Worm (Caenorhabditis elegans): Measurements from ENCODE around the gene cyd-1.

The cyd-1 gene

ce11 chrII:12980212-12980611, at the start of gene cyd-1 (continued):
- TF ChIP-seq dpl-1 (GFP tag; optimal IDR thresholded peaks at IDR 0.05), result no peak

ce11 chrII:12931456-12931923, 48.9 kb upstream of the cyd-1 start, which contains the start of gene dct-18:
Gene dct-18 (plus strand): TSS chrII:12931873.
- TF ChIP-seq R02D3.7 (tag; optimal IDR thresholded peaks at IDR 0.05) (no peak), daf-16 (GFP tag; optimal IDR thresholded peaks at IDR 0.05) (no peak), daf-16 (tag; optimal IDR thresholded peaks at IDR 0.05) (peak; percentile 54), T20F7.1 (GFP tag; optimal IDR thresholded peaks at IDR 0.05) (no peak), pqm-1 (tag; optimal IDR thresholded peaks at IDR 0.05) (peak; percentile 77), daf-19 (GFP tag; conservative IDR thresholded peaks at IDR 0.05) (no peak), snpc-4 (tag; optimal IDR thresholded peaks at IDR 0.05) (no peak), ceh-32 (tag; optimal IDR thresholded peaks at IDR 0.05; ENCODE audit: poor library complexity) (no peak), egl-43 (GFP tag; IDR thresholded peaks at IDR 0.05) (no peak), fkh-10 (GFP tag; optimal IDR thresholded peaks at IDR 0.05) (no peak), nhr-6 (tag; optimal IDR thresholded peaks at IDR 0.05) (no peak), nhr-76 (tag; optimal IDR thresholded peaks at IDR 0.05) (no peak), daf-12 (tag; optimal IDR thresholded peaks at IDR 0.05) (no peak), dve-1 (tag; optimal IDR thresholded peaks at IDR 0.05; ENCODE audit: insufficient read depth) (peak; percentile 66), D1046.2 (GFP tag; IDR thresholded peaks at IDR 0.05) (no peak), T26A8.4 (GFP tag; IDR thresholded peaks at IDR 0.05) (no peak), ZK337.2 (GFP tag; IDR thresholded peaks at IDR 0.05) (no peak), nhr-41 (GFP tag; IDR thresholded peaks at IDR 0.05) (0 out of 2 replicates have a peak, but pooled peaks have one; percentile 39), mdl-1 (tag; optimal IDR thresholded peaks at IDR 0.05) (no peak), zfp-2 (tag; optimal IDR thresholded peaks at IDR 0.05) (no peak), lin-1 (GFP tag; IDR thresholded peaks at IDR 0.05) (0 out of 2 replicates have a peak, but pooled peaks have one; percentile 15), hlh-11 (tag; optimal IDR thresholded peaks at IDR 0.05) (peak; percentile 62), nhr-111 (GFP tag; optimal IDR thresholded peaks at IDR 0.05) (no peak), dmd-8 (GFP tag; IDR thresholded peaks at IDR 0.05) (no peak), ceh-20 (GFP tag; IDR thresholded peaks at IDR 0.05) (no peak), lin-15B (tag; optimal IDR thresholded peaks at IDR 0.05) (no peak), nhr-11 (tag; optimal IDR thresholded peaks at IDR 0.05) (no peak), ceh-62 (tag; optimal IDR thresholded peaks at IDR 0.05) (no peak), mxl-3 (GFP tag; optimal IDR thresholded peaks at IDR 0.05) (peak; percentile 0), duxl-1 (tag; optimal IDR thresholded peaks at IDR 0.05; ENCODE audit: poor library complexity) (no peak), nhr-28 (tag; optimal IDR thresholded peaks at IDR 0.05) (peak; percentile 88), saeg-2 (GFP tag; IDR thresholded peaks at IDR 0.05) (no peak), nhr-77 (tag; optimal IDR thresholded peaks at IDR 0.05) (peak; percentile 29), php-3 (GFP tag; IDR thresholded peaks at IDR 0.05) (0 out of 2 replicates have a peak, but pooled peaks have one; percentile 20), spr-3 (GFP tag; optimal IDR thresholded peaks at IDR 0.05) (no peak), dmd-6 (GFP tag; IDR thresholded peaks at IDR 0.05) (peak; percentile 48)

ce11 chrII:12935259-12935658, 45.1 kb upstream of the cyd-1 start, which contains the start of gene lips-9:
Gene lips-9 (minus strand): TSS chrII:12935359.
- no peak for TF ChIP-seq tag-97 (GFP tag; IDR thresholded peaks at IDR 0.05)
- no peak for TF ChIP-seq ctbp-1 (GFP tag; IDR thresholded peaks at IDR 0.05)
- no peak for TF ChIP-seq spr-1 (tag; optimal IDR thresholded peaks at IDR 0.05)
- TF ChIP-seq nhr-42 (GFP tag; IDR thresholded peaks at IDR 0.05), result no peak
- TF ChIP-seq ztf-7 (tag; optimal IDR thresholded peaks at IDR 0.05), result no peak
- no peak for TF ChIP-seq php-3 (GFP tag; IDR thresholded peaks at IDR 0.05)
- TF ChIP-seq jun-1 (tag; optimal IDR thresholded peaks at IDR 0.05), result no peak
- TF ChIP-seq lir-3 (tag; optimal IDR thresholded peaks at IDR 0.05), result no peak
- TF ChIP-seq F44E2.7 (GFP tag; IDR thresholded peaks at IDR 0.05), result no peak
- no peak for TF ChIP-seq Y5F2A.4 (GFP tag; optimal IDR thresholded peaks at IDR 0.05)
- no peak for TF ChIP-seq vab-7 (GFP tag; IDR thresholded peaks at IDR 0.05)
- TF ChIP-seq zip-2 (tag; optimal IDR thresholded peaks at IDR 0.05), result no peak
